Worm (Caenorhabditis elegans): Measurements from ENCODE around the gene gtf-2H1.
A peak's percentile ranks its signal among the peaks of the same experiment; 100 is the strongest.

Gene gtf-2H1

DNA sequence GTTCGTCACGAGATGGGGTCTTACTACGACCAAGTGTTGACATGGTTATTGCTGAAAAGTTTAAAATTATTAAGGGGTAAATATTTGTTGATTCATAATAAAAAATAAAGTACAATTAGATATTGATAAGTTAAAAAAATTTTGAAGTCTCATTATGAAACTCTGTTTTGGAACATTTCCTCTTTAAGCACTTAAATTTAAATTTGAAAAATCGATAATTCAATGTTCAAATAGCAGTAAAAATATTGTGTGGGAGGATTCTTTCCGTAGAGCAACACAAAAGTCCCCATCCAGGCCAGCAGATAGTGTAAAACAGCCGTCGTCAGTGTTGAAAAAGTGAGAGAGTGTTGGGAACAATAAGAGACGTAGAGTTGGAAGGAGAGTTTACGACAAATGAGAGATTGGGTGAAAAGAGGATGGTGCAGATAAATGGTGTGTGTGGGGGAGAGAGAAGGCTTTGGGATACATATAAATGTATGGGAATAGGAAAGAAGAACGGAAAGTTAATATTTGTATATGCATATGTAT, 32.7 kb upstream of the gtf-2H1 start, which contains the start of gene pat-6:
pat-6 (minus strand) TSS at position 51 of the 528 bp plus-strand sequence.
- TF ChIP-seq aptf-2 (GFP tag; conservative IDR thresholded peaks at IDR 0.05) (no peak), hmg-1.2 (GFP tag; IDR thresholded peaks at IDR 0.05) (peak; percentile 80; the same call in 1 of the 2 replicates), sptf-2 (GFP tag; optimal IDR thresholded peaks at IDR 0.05) (no peak), tbp1 (GFP tag; optimal IDR thresholded peaks at IDR 0.05) (no peak), athp-1 (tag; optimal IDR thresholded peaks at IDR 0.05) (no peak), lin-35 (GFP tag; optimal IDR thresholded peaks at IDR 0.05) (peak in 1 of 3 experiments; percentile 34)

ce11 chrIV:262460-262859, 30.9 kb upstream of the gtf-2H1 start:
- TF ChIP-seq cebp-2 (GFP tag; IDR thresholded peaks at IDR 0.05) = no peak
- no peak for TF ChIP-seq hmg-1.2 (GFP tag; IDR thresholded peaks at IDR 0.05)
- TF ChIP-seq F39B2.1 (GFP tag; IDR thresholded peaks at IDR 0.05) = no peak
- no peak for TF ChIP-seq F22D6.2 (tag; optimal IDR thresholded peaks at IDR 0.05)
- no peak for TF ChIP-seq rcor-1 (GFP tag; IDR thresholded peaks at IDR 0.05)
- no peak for TF ChIP-seq ztf-28 (GFP tag; IDR thresholded peaks at IDR 0.05)
- no peak for TF ChIP-seq K11D2.4 (GFP tag; IDR thresholded peaks at IDR 0.05)
- TF ChIP-seq rpc-1 (optimal IDR thresholded peaks at IDR 0.05) = no peak
- TF ChIP-seq rpc-1 (tag; optimal IDR thresholded peaks at IDR 0.05) = no peak
- no peak for TF ChIP-seq nhr-90 (tag; optimal IDR thresholded peaks at IDR 0.05)
- no peak for TF ChIP-seq B0019.2 (GFP tag; conservative IDR thresholded peaks at IDR 0.05)
- no peak for TF ChIP-seq mel-28 (tag; optimal IDR thresholded peaks at IDR 0.05; ENCODE audit: borderline replicate concordance)
- no peak for TF ChIP-seq dpff-1 (tag; optimal IDR thresholded peaks at IDR 0.05)

ce11 chrIV:261607-262006, 30.0 kb upstream of the gtf-2H1 start, which contains the start of gene pqbp-1.1:
TSS of gene pqbp-1.1 (minus strand) at chrIV:261683.
- no peak for TF ChIP-seq snpc-1.3 (tag; optimal IDR thresholded peaks at IDR 0.05; ENCODE audit: insufficient read depth)
- peak; percentile 32 for TF ChIP-seq lin-40 (tag; optimal IDR thresholded peaks at IDR 0.05)
- no peak for TF ChIP-seq mes-4 (tag; optimal IDR thresholded peaks at IDR 0.05)
- TF ChIP-seq unc-130 (GFP tag; optimal IDR thresholded peaks at IDR 0.05) = no peak
- TF ChIP-seq ama-1 (optimal IDR thresholded peaks at IDR 0.05) = no peak
- peak in 1 of 2 experiments; percentile 19 for TF ChIP-seq ama-1 (GFP tag; optimal IDR thresholded peaks at IDR 0.05)
- peak; percentile 88 for TF ChIP-seq mcd-1 (GFP tag; IDR thresholded peaks at IDR 0.05)
- no peak for TF ChIP-seq nhr-80 (tag; optimal IDR thresholded peaks at IDR 0.05)
- no peak for TF ChIP-seq egl-18 (GFP tag; IDR thresholded peaks at IDR 0.05)
- TF ChIP-seq lin-54 (GFP tag; optimal IDR thresholded peaks at IDR 0.05) = peak; percentile 79
- no peak for TF ChIP-seq atf-7 (tag; optimal IDR thresholded peaks at IDR 0.05)
- no peak for TF ChIP-seq aptf-2 (GFP tag; conservative IDR thresholded peaks at IDR 0.05)
- TF ChIP-seq ets-4 (GFP tag; optimal IDR thresholded peaks at IDR 0.05) = no peak
- TF ChIP-seq sea-2 (GFP tag; IDR thresholded peaks at IDR 0.05) = no peak
- TF ChIP-seq efl-1 (GFP tag; optimal IDR thresholded peaks at IDR 0.05) = peak; percentile 55
- TF ChIP-seq K12H6.12 (tag; optimal IDR thresholded peaks at IDR 0.05) = no peak
- TF ChIP-seq lin-35 (GFP tag; optimal IDR thresholded peaks at IDR 0.05) = peak in 1 of 3 experiments; percentile 90
- no peak for TF ChIP-seq bed-1 (GFP tag; IDR thresholded peaks at IDR 0.05)
- TF ChIP-seq ZK185.1 (tag; optimal IDR thresholded peaks at IDR 0.05; ENCODE audit: poor library complexity, severe bottlenecking) = no peak
- no peak for TF ChIP-seq C06A6.2 (GFP tag; conservative IDR thresholded peaks at IDR 0.05)

DNA sequence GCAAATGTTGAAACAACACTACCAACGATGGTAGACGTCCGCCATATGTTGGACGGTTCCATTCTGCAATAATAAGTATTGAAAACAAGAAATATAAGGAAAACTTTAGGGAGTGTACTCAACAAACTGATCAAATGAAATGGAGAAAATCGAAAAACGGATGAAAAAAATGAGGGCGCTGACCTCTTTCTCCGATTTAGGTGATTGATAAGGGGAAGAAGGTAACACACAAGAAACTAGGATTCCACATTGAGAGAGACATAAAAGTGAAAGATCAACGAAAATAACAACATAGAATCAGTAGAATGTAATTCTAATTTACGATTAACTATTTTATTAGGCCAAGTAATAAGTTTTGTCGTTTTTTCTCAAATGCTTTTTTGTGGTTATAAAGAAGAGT, 27.6 kb upstream of the gtf-2H1 start, which contains the start of gene dpy-9:
dpy-9 (minus strand) TSS at position 63 of the 400 bp plus-strand sequence.
- no peak for TF ChIP-seq xnd-1 (tag; optimal IDR thresholded peaks at IDR 0.05)
- no peak for TF ChIP-seq hsf-1 (GFP tag; IDR thresholded peaks at IDR 0.05)
- TF ChIP-seq ceh-27 (GFP tag; optimal IDR thresholded peaks at IDR 0.05) = no peak

Measured in whole organism, young adult.